Fruit fly (Drosophila melanogaster) whole organism, pupa: Measurements from ENCODE around the gene S-Lap2.

Experiments
- CG10348 ChIP-seq: fragments of 200-800 bp; sonication (Bioruptor generic); IDR thresholded peaks from 2 replicates; pipeline ENCODE4 v1.3.6; 2022; ENCODE audit warnings: missing biosample characterization, missing genetic modification characterization
- CG12605 ChIP-seq: fragments of 200-800 bp; sonication (Bioruptor generic); IDR thresholded peaks from 2 replicates; pipeline ENCODE4 v1.3.6; 2022; ENCODE audit warnings: missing biosample characterization, missing genetic modification characterization
- CG13204 ChIP-seq: fragments of 200-800 bp; sonication (Bioruptor generic); optimal IDR thresholded peaks from 2 replicates; lab custom pipeline; 2018; ENCODE audit warnings: missing biosample characterization, mild to moderate bottlenecking, missing genetic modification characterization, moderate library complexity
- CG14655 ChIP-seq: fragments of 200-800 bp; sonication (Bioruptor generic); optimal IDR thresholded peaks from 3 replicates; lab custom pipeline; 2017; ENCODE audit warnings: mild to moderate bottlenecking, missing biosample characterization, missing genetic modification reagents, missing genetic modification characterization
- CG15710 ChIP-seq: fragments of 200-800 bp; sonication (Bioruptor generic); optimal IDR thresholded peaks from 2 replicates; lab custom pipeline; 2018; ENCODE audit warnings: missing biosample characterization, mild to moderate bottlenecking, missing genetic modification characterization, moderate library complexity
- CG17806 ChIP-seq: fragments of 200-800 bp; sonication (Bioruptor generic); optimal IDR thresholded peaks from 2 replicates; lab custom pipeline; 2018; ENCODE audit warnings: missing biosample characterization, mild to moderate bottlenecking, missing genetic modification characterization, moderate library complexity
- CG32121 ChIP-seq: fragments of 200-800 bp; sonication (Bioruptor generic); IDR thresholded peaks from 2 replicates; pipeline ENCODE4 v1.3.6; 2022; ENCODE audit warnings: missing biosample characterization, missing genetic modification characterization
- CG34367 ChIP-seq: fragments of 200-800 bp; sonication (Bioruptor generic); optimal IDR thresholded peaks from 2 replicates; lab custom pipeline; 2018; ENCODE audit warnings: missing biosample characterization, mild to moderate bottlenecking, missing genetic modification characterization
- CG4496 ChIP-seq: fragments of 200-800 bp; sonication (Bioruptor generic); IDR thresholded peaks from 3 replicates; pipeline ENCODE4 v1.3.6; 2022; ENCODE audit warnings: missing biosample characterization, missing genetic modification characterization
- CG8159 ChIP-seq: fragments of 200-800 bp; sonication (Bioruptor generic); optimal IDR thresholded peaks from 3 replicates; lab custom pipeline; 2018; ENCODE audit warnings: missing biosample characterization, mild to moderate bottlenecking, missing genetic modification characterization, moderate library complexity
- CG8301 ChIP-seq: fragments of 200-800 bp; sonication (Bioruptor generic); optimal IDR thresholded peaks from 2 replicates; lab custom pipeline; 2018; ENCODE audit warnings: missing biosample characterization, mild to moderate bottlenecking, missing genetic modification characterization
- CG9948 ChIP-seq: fragments of 200-800 bp; sonication (Bioruptor generic); optimal IDR thresholded peaks from 2 replicates; lab custom pipeline; 2018; ENCODE audit warnings: missing biosample characterization, mild to moderate bottlenecking, missing genetic modification characterization, moderate library complexity
- D1 ChIP-seq: fragments of 200-800 bp; sonication (Bioruptor generic); optimal IDR thresholded peaks from 2 replicates; lab custom pipeline; 2018; ENCODE audit warnings: missing biosample characterization, mild to moderate bottlenecking, missing genetic modification characterization, moderate library complexity
- EcR ChIP-seq: fragments of 200-800 bp; sonication (Bioruptor generic); optimal IDR thresholded peaks from 3 replicates; lab custom pipeline; 2019; ENCODE audit warnings: missing biosample characterization, missing genetic modification characterization, mild to moderate bottlenecking, moderate library complexity, missing genetic modification reagents
- Ets98B ChIP-seq: fragments of 200-800 bp; sonication (Bioruptor generic); IDR thresholded peaks from 2 replicates; pipeline ENCODE4 v1.3.6; 2022; ENCODE audit warnings: missing biosample characterization, missing genetic modification characterization
- Pif1A ChIP-seq: fragments of 200-800 bp; sonication (Bioruptor generic); optimal IDR thresholded peaks from 3 replicates; lab custom pipeline; 2016; ENCODE audit warnings: missing biosample characterization, missing genetic modification characterization
- Pif1B ChIP-seq: fragments of 200-800 bp; sonication (Bioruptor generic); optimal IDR thresholded peaks from 3 replicates; lab custom pipeline; 2016; ENCODE audit warnings: missing biosample characterization, missing genetic modification characterization
- Snoo ChIP-seq: fragments of 200-800 bp; sonication (Bioruptor generic); optimal IDR thresholded peaks from 3 replicates; lab custom pipeline; 2017; ENCODE audit warnings: missing biosample characterization, mild to moderate bottlenecking, missing genetic modification characterization, inconsistent platforms
- fd96Ca ChIP-seq: fragments of 200-800 bp; sonication (Bioruptor generic); IDR thresholded peaks from 3 replicates; pipeline ENCODE4 v1.3.6; 2022; ENCODE audit warnings: missing biosample characterization, missing genetic modification characterization
- gl ChIP-seq: fragments of 200-800 bp; sonication (Bioruptor generic); optimal IDR thresholded peaks from 2 replicates; lab custom pipeline; 2018; ENCODE audit warnings: missing biosample characterization, mild to moderate bottlenecking, missing genetic modification characterization
- rn ChIP-seq: fragments of 200-800 bp; sonication (Bioruptor generic); IDR thresholded peaks from 2 replicates; pipeline ENCODE4 v1.3.6; 2022; ENCODE audit warnings: missing biosample characterization, missing genetic modification characterization

S-Lap2 gene

dm6 chr3L:8652572-8652977 lies 32.9 kb downstream of the S-Lap2 start:
- peak; percentile 86 for TF ChIP-seq EcR (GFP tag; lab: Kevin White, UChicago)
- no peak for TF ChIP-seq CG34367 (tag; lab: Kevin White, UChicago)
- TF ChIP-seq gl = peak; percentile 11
- no peak for TF ChIP-seq Pif1A (GFP tag; lab: Kevin White, UChicago)
- peak; percentile 86 for TF ChIP-seq CG13204 (GFP tag; lab: Kevin White, UChicago)
- no peak for TF ChIP-seq CG15710
- TF ChIP-seq CG4496 (GFP tag; lab: Robert Waterston, UW) = peak; percentile 50; the same call in 1 of the 3 replicates

- TF ChIP-seq CG8159 (tag; lab: Kevin White, UChicago) (no peak), rn (no peak)
Observed at dm6 chr3L:8653572-8653971, 33.9 kb downstream of the S-Lap2 start.

DNA sequence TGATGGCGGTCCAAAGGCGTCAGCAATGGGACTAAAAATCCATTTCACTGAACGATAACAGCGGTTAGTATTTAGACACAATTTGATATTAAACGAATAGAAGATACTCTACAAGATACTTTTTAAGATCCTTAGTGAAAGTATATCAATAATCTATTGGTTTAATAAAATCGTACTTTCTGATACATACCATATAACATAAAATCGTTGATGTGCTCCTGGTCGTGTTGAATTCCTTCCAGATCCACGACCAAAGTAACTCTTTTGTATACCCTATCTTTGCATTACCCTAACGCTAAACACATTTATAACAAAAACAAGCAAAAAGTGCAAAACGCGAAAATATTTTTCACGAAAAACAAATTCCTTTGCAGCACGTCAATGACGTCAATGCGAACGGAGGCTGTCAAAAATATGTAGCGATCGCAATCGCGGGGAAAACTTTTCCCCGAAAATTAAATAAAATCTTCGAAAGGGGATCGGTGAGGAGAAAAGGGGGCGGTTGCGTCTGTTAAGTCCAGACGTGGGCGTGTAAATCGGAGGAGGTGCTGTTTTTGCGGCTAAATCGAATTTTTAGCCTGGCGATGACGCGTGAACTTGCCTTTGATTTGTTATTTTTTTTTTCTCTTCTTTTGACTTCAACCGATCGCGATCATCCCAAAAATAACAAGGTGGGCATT lies 35.7 kb downstream of the S-Lap2 start:
- TF ChIP-seq CG9948 (tag; lab: Kevin White, UChicago) = no peak
- TF ChIP-seq CG13204 (GFP tag; lab: Kevin White, UChicago) = no peak
- no peak for TF ChIP-seq CG12605
- TF ChIP-seq Pif1A (GFP tag; lab: Kevin White, UChicago) = no peak
- TF ChIP-seq Pif1B (GFP tag; lab: Kevin White, UChicago) = no peak
- no peak for TF ChIP-seq CG8159 (tag; lab: Kevin White, UChicago)
- no peak for TF ChIP-seq CG15710
- TF ChIP-seq CG4496 (GFP tag; lab: Robert Waterston, UW) = no peak
- no peak for TF ChIP-seq gl
- TF ChIP-seq Snoo (tag; lab: Kevin White, UChicago) = no peak

DNA sequence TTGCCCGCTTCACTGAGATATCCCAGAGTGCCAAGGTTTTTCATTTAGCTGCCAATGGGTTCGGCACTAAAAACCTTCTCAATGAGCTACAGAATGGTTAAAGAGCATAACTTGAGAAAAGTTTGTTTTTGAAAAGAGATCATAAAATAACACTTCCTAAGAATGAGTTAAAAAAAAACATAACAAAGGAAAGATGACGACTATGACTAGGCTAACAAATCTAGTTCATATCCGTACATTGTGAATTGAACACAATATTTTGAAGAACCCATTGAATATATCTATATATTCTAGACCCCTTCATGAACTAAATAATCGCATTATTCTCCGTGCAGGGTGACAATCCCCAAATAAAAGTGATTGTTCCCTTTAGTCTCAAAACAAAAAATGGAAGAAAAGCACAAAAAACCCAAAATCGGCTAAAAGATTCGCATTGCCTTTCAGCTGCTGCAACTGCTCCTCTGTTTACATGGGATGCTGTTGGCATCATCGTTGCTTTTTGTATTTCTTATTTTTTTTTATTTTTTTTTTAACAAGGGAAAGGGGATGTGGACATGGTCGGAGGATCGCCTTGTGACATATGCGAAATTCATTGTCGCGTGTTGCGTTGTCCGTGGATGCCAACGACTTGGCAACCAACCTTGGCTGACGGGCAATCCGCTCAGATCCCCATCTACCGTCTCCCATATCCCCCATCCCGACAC lies 37.2 kb downstream of the S-Lap2 start:
- TF ChIP-seq CG15710 = peak; percentile 89
- TF ChIP-seq D1 (tag; lab: Kevin White, UChicago) = peak; percentile 29
- peak; percentile 51 for TF ChIP-seq CG17806 (tag; lab: Kevin White, UChicago)
- TF ChIP-seq CG12605 = no peak
- TF ChIP-seq Pif1B (GFP tag; lab: Kevin White, UChicago) = peak; percentile 90
- peak; percentile 49 for TF ChIP-seq CG9948 (tag; lab: Kevin White, UChicago)
- peak; percentile 42 for TF ChIP-seq CG34367 (tag; lab: Kevin White, UChicago)
- TF ChIP-seq CG8301 = no peak
- TF ChIP-seq CG8159 (tag; lab: Kevin White, UChicago) = peak; percentile 92
- no peak for TF ChIP-seq CG4496 (GFP tag; lab: Robert Waterston, UW)
- TF ChIP-seq CG14655 (GFP tag; lab: Kevin White, UChicago) = no peak
- no peak for TF ChIP-seq CG32121 (GFP tag; lab: Robert Waterston, UW)
- no peak for TF ChIP-seq CG10348 (GFP tag; lab: Robert Waterston, UW)
- TF ChIP-seq fd96Ca (GFP tag; lab: Robert Waterston, UW) = no peak
- no peak for TF ChIP-seq EcR (GFP tag; lab: Kevin White, UChicago)
- TF ChIP-seq Snoo (tag; lab: Kevin White, UChicago) = peak; percentile 86
- no peak for TF ChIP-seq gl
- TF ChIP-seq CG13204 (GFP tag; lab: Kevin White, UChicago) = no peak
- TF ChIP-seq Ets98B (GFP tag; lab: Robert Waterston, UW) = no peak
- TF ChIP-seq Pif1A (GFP tag; lab: Kevin White, UChicago) = peak; percentile 87
- TF ChIP-seq, all 21 proteins: peak for 9

DNA sequence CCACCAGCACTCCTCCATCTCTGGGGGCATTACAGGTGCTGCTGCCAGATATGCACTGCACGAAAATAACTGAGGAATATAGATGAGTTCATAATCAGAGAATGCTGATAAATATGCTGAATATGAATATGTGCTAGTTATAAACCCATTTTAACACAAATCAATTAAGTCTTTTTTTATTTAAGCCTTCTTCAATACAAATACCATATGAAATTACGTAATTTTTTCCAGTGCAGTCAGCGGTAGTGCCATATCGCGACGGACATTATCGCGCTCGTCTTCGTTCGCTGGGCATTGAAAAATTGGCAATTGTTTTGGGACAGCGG lies 37.7 kb downstream of the S-Lap2 start:
- peak; percentile 47 for TF ChIP-seq CG8301
- peak; percentile 80 for TF ChIP-seq gl
- TF ChIP-seq CG9948 (tag; lab: Kevin White, UChicago) = peak; percentile 85
- TF ChIP-seq CG14655 (GFP tag; lab: Kevin White, UChicago) = peak; percentile 62
- TF ChIP-seq CG12605 = no peak
- peak; percentile 47; the same call in 1 of the 2 replicates for TF ChIP-seq rn
- TF ChIP-seq Pif1A (GFP tag; lab: Kevin White, UChicago) = peak; percentile 88
- TF ChIP-seq CG15710 = peak; percentile 91
- peak; percentile 84 for TF ChIP-seq Pif1B (GFP tag; lab: Kevin White, UChicago)
- TF ChIP-seq EcR (GFP tag; lab: Kevin White, UChicago) = peak; percentile 85
- TF ChIP-seq D1 (tag; lab: Kevin White, UChicago) = peak; percentile 85
- peak; percentile 94 for TF ChIP-seq CG13204 (GFP tag; lab: Kevin White, UChicago)
- TF ChIP-seq CG8159 (tag; lab: Kevin White, UChicago) = peak; percentile 95
- peak; percentile 82 for TF ChIP-seq Snoo (tag; lab: Kevin White, UChicago)
- TF ChIP-seq fd96Ca (GFP tag; lab: Robert Waterston, UW) = peak; percentile 68; the same call in 2 of the 3 replicates
- TF ChIP-seq CG17806 (tag; lab: Kevin White, UChicago) = peak; percentile 89
- peak; percentile 78 for TF ChIP-seq CG34367 (tag; lab: Kevin White, UChicago)
- TF ChIP-seq CG32121 (GFP tag; lab: Robert Waterston, UW) = peak; percentile 81
- TF ChIP-seq Ets98B (GFP tag; lab: Robert Waterston, UW) = peak; percentile 53; the same call in 1 of the 2 replicates
- peak; percentile 88 for TF ChIP-seq CG4496 (GFP tag; lab: Robert Waterston, UW)
- TF ChIP-seq CG10348 (GFP tag; lab: Robert Waterston, UW) = no peak
